Worm (Caenorhabditis elegans) whole organism, dauer: ENCODE measurements around the gene mex-6.

Experiments
- unc-62 ChIP-seq: sonication (generic microtip); optimal IDR thresholded peaks from 2 replicates; lab custom pipeline; 2017; ENCODE audit warnings: missing biosample characterization, missing genetic modification reagents, missing genetic modification characterization

The mex-6 gene

DNA sequence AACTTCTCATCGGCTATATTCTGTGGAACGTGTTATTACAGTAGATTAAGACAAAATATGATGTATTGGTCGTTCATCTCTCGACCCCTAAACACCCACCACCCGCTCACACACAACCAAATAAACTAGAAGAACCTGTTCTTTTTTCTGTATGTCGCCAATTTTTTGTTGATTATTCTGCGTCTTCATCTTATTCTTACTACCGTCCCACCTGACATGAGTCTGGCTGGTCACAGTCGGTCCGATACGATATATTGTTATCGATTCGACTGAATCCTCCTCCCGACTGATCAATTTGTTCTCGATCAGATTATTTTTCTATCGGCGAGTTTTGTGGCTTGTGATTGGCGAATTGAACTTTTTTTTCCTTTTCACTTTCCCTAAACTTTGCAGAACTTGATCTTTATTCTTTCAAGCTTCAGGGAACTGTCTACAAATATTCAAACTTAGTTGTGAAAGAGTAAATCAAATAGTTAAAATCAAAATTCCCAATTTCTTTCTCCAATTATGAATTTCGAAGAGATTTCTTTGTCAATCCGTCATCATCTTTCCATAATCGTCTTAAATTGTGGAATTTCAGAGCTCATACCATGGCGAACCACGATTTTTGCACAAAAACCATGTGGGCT lies 31.1 kb downstream of the mex-6 start, which contains the start of gene F35H8.2:
F35H8.2 (plus strand) TSS at position 579 of the 629 bp plus-strand sequence.
- no peak for TF ChIP-seq unc-62 (GFP tag; lab: Kevin White, UChicago)

DNA sequence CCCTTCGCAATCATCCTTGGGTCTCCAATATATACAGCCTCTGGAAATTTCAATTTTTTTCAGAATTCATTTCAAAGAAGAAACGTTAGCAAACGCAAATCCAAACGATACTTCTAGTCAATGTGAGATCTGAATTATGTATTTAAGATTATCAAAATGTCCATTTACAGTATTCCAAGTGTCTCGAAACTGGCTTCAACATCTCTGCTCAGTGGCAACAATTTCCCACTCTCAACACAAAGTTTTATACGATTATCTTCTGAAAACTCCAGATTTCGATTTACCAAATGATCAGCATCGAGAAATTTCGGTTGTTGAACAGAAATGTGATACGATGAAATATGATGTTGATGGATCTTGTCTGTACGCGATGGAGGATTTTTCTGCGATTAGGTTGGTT lies 32.6 kb downstream of the mex-6 start:
- TF ChIP-seq unc-62 (GFP tag; lab: Kevin White, UChicago) = no peak

DNA sequence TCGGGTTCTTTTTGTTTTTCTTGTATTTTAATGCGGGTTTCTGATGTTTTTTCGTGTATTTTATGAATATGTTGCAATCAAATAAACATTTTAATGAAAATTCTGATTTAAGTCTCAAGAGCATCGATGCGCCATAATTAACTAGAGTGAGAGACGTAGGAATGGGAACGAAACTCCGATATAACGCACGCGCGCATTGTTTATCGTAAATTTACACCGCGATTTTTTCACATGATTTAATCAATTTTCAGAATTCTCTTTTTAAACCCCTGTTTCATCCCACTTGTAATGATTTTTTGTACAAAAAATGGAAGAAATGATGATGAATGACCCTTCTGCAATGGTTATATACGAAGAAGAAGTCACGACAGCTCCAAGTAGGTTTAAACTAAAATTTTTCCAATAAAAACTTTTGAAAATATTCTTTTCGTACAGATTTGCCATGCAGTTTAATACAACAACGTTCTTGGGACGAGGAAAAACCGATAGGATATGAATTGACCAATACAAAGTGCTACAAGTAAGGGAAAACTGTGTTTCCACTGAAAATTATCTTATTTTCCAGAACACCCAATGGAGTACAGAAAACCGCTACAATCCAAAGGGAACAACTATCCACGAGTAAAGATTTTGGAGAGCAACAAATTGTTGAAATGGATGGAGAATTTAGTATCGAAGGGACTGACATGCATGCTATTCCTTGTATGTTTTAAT lies 33.6 kb downstream of the mex-6 start, which contains the start of gene zfp-2:
zfp-2 (plus strand) TSS at position 214 of the 714 bp plus-strand sequence.
- no peak for TF ChIP-seq unc-62 (GFP tag; lab: Kevin White, UChicago)

DNA sequence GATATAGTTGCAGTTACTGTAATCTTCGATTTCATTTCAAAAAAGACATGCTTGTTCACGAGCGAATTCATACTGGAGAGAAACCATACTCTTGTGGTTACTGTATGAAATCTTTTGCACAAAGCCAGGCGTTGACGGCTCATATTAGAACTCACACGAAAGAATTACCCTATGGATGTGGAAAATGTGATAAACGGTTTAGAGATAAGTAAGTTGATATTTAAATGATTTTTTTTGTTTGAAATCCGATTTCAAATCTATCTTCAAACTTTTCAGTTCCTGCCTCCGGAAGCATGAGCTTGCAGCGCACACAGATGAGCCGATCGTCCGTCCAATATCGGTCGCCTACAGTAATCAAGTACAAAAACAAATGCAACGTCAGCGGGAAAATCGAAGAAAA lies 34.9 kb downstream of the mex-6 start:
- no peak for TF ChIP-seq unc-62 (GFP tag; lab: Kevin White, UChicago)

DNA sequence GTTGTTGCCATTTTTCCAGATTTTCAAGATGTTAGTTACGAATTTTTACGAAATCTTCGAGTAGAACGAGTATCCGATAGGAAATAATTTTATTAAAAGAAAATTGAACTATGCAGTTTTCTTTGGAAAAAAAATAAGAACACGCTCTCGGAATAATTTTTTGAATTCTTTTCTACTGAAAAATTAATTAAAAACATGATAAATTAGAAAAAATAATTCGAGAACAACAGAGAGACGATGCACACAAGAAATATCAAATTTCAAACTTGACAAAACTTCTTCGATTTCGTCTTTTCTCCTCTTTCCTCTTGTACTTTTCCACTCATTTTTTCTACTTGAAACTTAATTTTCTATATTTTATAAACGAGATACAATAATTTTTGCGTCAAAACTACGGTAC lies 36.0 kb downstream of the mex-6 start, which contains the start of gene F35H8.4:
F35H8.4 (minus strand) TSS at position 101 of the 400 bp plus-strand sequence.
- TF ChIP-seq unc-62 (GFP tag; lab: Kevin White, UChicago) = no peak

DNA sequence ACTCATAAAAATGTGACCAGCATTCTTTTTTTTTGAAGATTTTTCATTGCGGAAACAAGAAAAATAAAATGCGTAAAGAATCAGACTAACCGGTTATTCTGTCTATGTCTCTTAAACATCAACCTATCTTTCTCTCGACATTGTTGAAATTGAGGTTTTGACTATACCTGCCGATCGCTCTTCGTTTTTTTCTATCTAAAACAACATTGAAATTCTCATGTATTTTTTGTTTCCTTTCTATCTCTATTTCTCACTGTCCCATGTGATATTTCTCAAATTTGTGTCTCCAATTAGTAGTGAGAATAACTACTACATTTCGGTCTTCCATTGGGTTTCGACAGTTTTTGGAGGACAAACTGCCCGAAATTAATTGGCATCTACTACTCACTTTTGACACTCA lies 36.9 kb downstream of the mex-6 start:
- TF ChIP-seq unc-62 (GFP tag; lab: Kevin White, UChicago) = no peak

DNA sequence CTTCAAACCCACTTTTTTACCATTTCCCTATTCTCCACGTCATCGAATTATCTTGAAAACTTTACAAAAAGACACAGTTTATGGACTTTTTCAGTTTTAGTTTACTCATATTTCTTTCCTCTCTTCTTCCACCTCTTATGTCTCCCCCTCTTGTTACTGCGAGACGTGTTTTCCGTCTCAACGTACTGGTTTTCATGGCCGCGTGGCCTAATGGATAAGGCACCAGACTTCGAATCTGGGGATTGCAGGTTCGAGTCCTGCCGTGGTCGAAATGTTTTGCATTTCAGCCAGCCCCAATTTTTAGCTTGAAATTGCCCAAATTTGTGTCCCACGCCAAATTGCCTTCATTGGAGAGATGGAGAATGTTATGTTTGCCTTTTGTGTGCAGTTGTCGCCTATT lies 42.1 kb downstream of the mex-6 start:
- no peak for TF ChIP-seq unc-62 (GFP tag; lab: Kevin White, UChicago)

DNA sequence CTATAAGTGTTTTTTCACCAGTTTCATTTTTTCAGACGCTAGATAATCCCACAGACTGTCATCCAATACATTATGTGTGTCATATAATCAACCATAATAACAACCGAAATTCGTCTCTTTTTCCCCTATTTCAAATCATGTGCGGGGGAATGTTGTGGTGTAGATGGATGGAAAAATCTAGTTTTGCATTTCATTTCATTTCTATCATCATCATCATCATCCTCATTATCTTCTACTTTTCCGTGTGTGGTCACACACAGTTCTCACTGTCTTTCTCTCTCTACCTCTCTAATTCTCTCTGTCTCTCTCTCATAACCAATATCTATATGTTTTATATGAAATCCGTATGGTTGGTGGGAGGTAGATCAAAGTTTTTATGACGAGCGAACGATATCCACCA lies 49.4 kb downstream of the mex-6 start:
- TF ChIP-seq unc-62 (GFP tag; lab: Kevin White, UChicago) = no peak

DNA sequence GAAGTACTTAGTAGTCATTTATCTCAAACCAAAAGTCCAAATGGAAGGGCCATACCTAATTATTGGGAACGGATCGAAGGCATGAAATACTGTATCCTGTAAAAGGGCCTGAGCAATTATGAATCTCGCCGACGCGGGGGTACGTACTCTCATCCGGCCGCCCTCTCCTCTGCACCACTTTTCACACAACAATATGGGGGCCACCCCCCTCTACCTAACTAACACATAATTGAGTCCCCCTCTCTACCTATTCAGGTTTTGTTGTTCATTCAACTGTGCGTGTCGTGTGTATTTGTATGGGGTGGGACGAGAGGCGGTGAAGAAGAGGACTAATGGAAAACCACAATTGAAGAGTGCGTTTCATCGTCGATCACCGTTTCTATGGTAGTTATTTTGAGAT lies 50.4 kb downstream of the mex-6 start:
- no peak for TF ChIP-seq unc-62 (GFP tag; lab: Kevin White, UChicago)

DNA sequence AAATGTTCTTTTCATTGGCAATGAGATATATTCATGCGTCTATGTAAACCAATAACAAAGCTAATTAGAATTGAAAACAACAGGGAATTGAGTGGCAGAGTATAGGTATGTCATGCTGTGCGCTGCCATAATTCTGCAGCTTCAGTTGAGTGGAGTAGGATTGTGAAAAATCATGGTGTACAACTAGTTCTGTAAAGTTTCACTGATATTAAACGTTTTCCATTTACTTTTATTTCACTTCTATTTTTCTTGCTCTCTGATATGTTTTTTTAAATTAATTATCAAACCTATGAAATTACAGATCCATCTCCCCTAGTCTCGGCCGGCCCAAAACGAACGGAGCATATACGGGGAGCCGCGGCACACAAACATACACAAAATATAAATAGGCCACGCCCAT lies 51.7 kb downstream of the mex-6 start, which contains the start of gene exc-7:
exc-7 (plus strand) TSS at position 301 of the 400 bp plus-strand sequence.
- no peak for TF ChIP-seq unc-62 (GFP tag; lab: Kevin White, UChicago)
